Worm (Caenorhabditis elegans) whole organism, mixed stage, embryonic: Measurements from ENCODE around the gene nhr-190.

Experiments
- ces-1 ChIP-seq: fragments of 150-350 bp; optimal IDR thresholded peaks from 2 replicates; lab custom pipeline; 2014; ENCODE audit warnings: missing biosample characterization, missing genetic modification reagents, missing genetic modification characterization
- nhr-2 ChIP-seq: fragments of 150-350 bp; optimal IDR thresholded peaks from 2 replicates; lab custom pipeline; 2014; ENCODE audit warnings: missing biosample characterization, missing genetic modification characterization
- snpc-4 ChIP-seq: fragments of 150-350 bp; optimal IDR thresholded peaks from 2 replicates; lab custom pipeline; 2014; ENCODE audit warnings: missing biosample characterization, missing genetic modification characterization
- unc-62 ChIP-seq: fragments of 150-350 bp; optimal IDR thresholded peaks from 2 replicates; lab custom pipeline; 2014; ENCODE audit warnings: missing biosample characterization, missing genetic modification reagents, missing genetic modification characterization

ce11 chrV:600231-600630, 42.5 kb downstream of the nhr-190 start, which contains the start of gene nhr-251:
- TF ChIP-seq unc-62 (GFP tag; lab: Kevin White, UChicago) (no peak), snpc-4 (tag; lab: Kevin White, UChicago) (no peak), nhr-2 (tag; lab: Kevin White, UChicago) (no peak), ces-1 (GFP tag; lab: Kevin White, UChicago) (no peak)
